Worm (Caenorhabditis elegans) whole organism, L3 larva: ENCODE measurements around the gene col-69.

Source experiments
- ZK546.5 ChIP-seq: sonication (generic microtip); optimal IDR thresholded peaks from 2 replicates; lab custom pipeline; 2017; ENCODE audit warnings: missing biosample characterization, missing genetic modification characterization
- ama-1 ChIP-seq: fragments of 150-350 bp; optimal IDR thresholded peaks from 2 replicates; lab custom pipeline; 2018
- ceh-28 ChIP-seq: fragments of 150-350 bp; optimal IDR thresholded peaks from 2 replicates; lab custom pipeline; 2014; ENCODE audit warnings: missing biosample characterization, missing genetic modification reagents, missing genetic modification characterization
- ceh-9 ChIP-seq: sonication (generic microtip); optimal IDR thresholded peaks from 2 replicates; lab custom pipeline; 2018; ENCODE audit warnings: missing biosample characterization, missing genetic modification characterization
- daf-12 ChIP-seq: fragments of 150-350 bp; optimal IDR thresholded peaks from 2 replicates; lab custom pipeline; 2014; ENCODE audit warnings: missing biosample characterization, missing genetic modification reagents, missing genetic modification characterization
- egl-5 ChIP-seq: fragments of 150-350 bp; optimal IDR thresholded peaks from 2 replicates; lab custom pipeline; 2017; ENCODE audit warnings: missing biosample characterization, missing genetic modification reagents, missing genetic modification characterization, inconsistent platforms
- elt-1 ChIP-seq: fragments of 150-350 bp; optimal IDR thresholded peaks from 2 replicates; lab custom pipeline; 2014; ENCODE audit warnings: missing biosample characterization, missing genetic modification characterization
- elt-2 ChIP-seq: sonication (generic microtip); optimal IDR thresholded peaks from 2 replicates; lab custom pipeline; 2016; ENCODE audit warnings: missing genetic modification reagents, mild to moderate bottlenecking, missing genetic modification characterization, missing compliant biosample characterization
- elt-3 ChIP-seq, 3 experiments: fragments of 150-350 bp in 1 of 3; sonication (generic microtip) in 2 of 3; optimal IDR thresholded peaks; 2 replicates in 2 of 3; 4 replicates in 1 of 3; lab custom pipeline; 2014 to 2017; ENCODE audit warnings: missing biosample characterization in 3 of 3, missing genetic modification characterization in 3 of 3
- eor-1 ChIP-seq, 2 experiments: fragments of 150-350 bp; optimal IDR thresholded peaks; 2 replicates each; lab custom pipeline; 2014 to 2018; ENCODE audit warnings: missing biosample characterization in 2 of 2, missing genetic modification characterization in 2 of 2
- fkh-10 ChIP-seq: sonication (generic microtip); optimal IDR thresholded peaks from 2 replicates; lab custom pipeline; 2017; ENCODE audit warnings: missing biosample characterization, missing genetic modification reagents, missing genetic modification characterization
- fkh-2 ChIP-seq: fragments of 150-350 bp; optimal IDR thresholded peaks from 2 replicates; lab custom pipeline; 2014; ENCODE audit warnings: missing biosample characterization, missing genetic modification reagents, missing genetic modification characterization
- fos-1 ChIP-seq: fragments of 150-350 bp; optimal IDR thresholded peaks from 2 replicates; lab custom pipeline; 2014; ENCODE audit warnings: missing biosample characterization, missing genetic modification characterization
- hmg-11 ChIP-seq: sonication (generic microtip); optimal IDR thresholded peaks from 2 replicates; lab custom pipeline; 2016; ENCODE audit warnings: missing genetic modification characterization, missing compliant biosample characterization
- jun-1 ChIP-seq: fragments of 150-350 bp; optimal IDR thresholded peaks from 2 replicates; lab custom pipeline; 2014; ENCODE audit warnings: missing biosample characterization, missing genetic modification reagents, missing genetic modification characterization
- lin-15B ChIP-seq: fragments of 150-350 bp; optimal IDR thresholded peaks from 2 replicates; lab custom pipeline; 2014; ENCODE audit warnings: missing biosample characterization, missing genetic modification characterization
- lin-39 ChIP-seq: fragments of 150-350 bp; optimal IDR thresholded peaks from 2 replicates; lab custom pipeline; 2018; ENCODE audit warnings: missing biosample characterization, missing genetic modification reagents, missing genetic modification characterization
- lsy-12 ChIP-seq: sonication (generic microtip); optimal IDR thresholded peaks from 2 replicates; lab custom pipeline; 2016; ENCODE audit warnings: mild to moderate bottlenecking, missing genetic modification characterization, missing compliant biosample characterization
- mdl-1 ChIP-seq: fragments of 150-350 bp; optimal IDR thresholded peaks from 2 replicates; lab custom pipeline; 2014; ENCODE audit warnings: missing biosample characterization, missing genetic modification characterization
- mml-1 ChIP-seq: fragments of 150-350 bp; sonication (generic microtip); optimal IDR thresholded peaks from 3 replicates; lab custom pipeline; 2014; ENCODE audit warnings: missing biosample characterization, missing genetic modification characterization
- nfya-1 ChIP-seq: sonication (generic microtip); optimal IDR thresholded peaks from 2 replicates; lab custom pipeline; 2017; ENCODE audit warnings: missing genetic modification characterization, mild to moderate bottlenecking, missing compliant biosample characterization, antibody characterized with exemption, moderate library complexity; ENCODE audit not compliant: insufficient read depth
- nhr-11 ChIP-seq: fragments of 150-350 bp; optimal IDR thresholded peaks from 2 replicates; lab custom pipeline; 2014; ENCODE audit warnings: missing biosample characterization, missing genetic modification characterization
- nhr-23 ChIP-seq: fragments of 150-350 bp; optimal IDR thresholded peaks from 2 replicates; lab custom pipeline; 2014; ENCODE audit warnings: missing biosample characterization, missing genetic modification reagents, missing genetic modification characterization
- nhr-25 ChIP-seq: sonication (generic microtip); optimal IDR thresholded peaks from 2 replicates; lab custom pipeline; 2017; ENCODE audit warnings: missing biosample characterization, missing genetic modification characterization
- nhr-28 ChIP-seq: fragments of 150-350 bp; optimal IDR thresholded peaks from 2 replicates; lab custom pipeline; 2014; ENCODE audit warnings: missing biosample characterization, missing genetic modification characterization
- nhr-43 ChIP-seq: sonication (generic microtip); optimal IDR thresholded peaks from 2 replicates; lab custom pipeline; 2016; ENCODE audit warnings: mild to moderate bottlenecking, missing genetic modification characterization, missing compliant biosample characterization; ENCODE audit not compliant: poor library complexity, severe bottlenecking
- nhr-76 ChIP-seq: fragments of 150-350 bp; sonication (generic microtip); optimal IDR thresholded peaks from 5 replicates; lab custom pipeline; 2014; ENCODE audit warnings: missing biosample characterization, missing genetic modification characterization
- pha-4 ChIP-seq: fragments of 150-350 bp; optimal IDR thresholded peaks from 2 replicates; lab custom pipeline; 2014; ENCODE audit warnings: missing biosample characterization, missing genetic modification reagents, missing genetic modification characterization
- pqm-1 ChIP-seq: fragments of 150-350 bp; optimal IDR thresholded peaks from 2 replicates; lab custom pipeline; 2017; ENCODE audit warnings: missing biosample characterization, missing genetic modification characterization, inconsistent platforms
- sea-2 ChIP-seq: fragments of 150-350 bp; sonication (generic microtip); optimal IDR thresholded peaks from 4 replicates; lab custom pipeline; 2014; ENCODE audit warnings: missing biosample characterization, missing genetic modification reagents, missing genetic modification characterization
- skn-1 ChIP-seq: fragments of 150-350 bp; optimal IDR thresholded peaks from 2 replicates; lab custom pipeline; 2014; ENCODE audit warnings: missing biosample characterization, missing genetic modification characterization
- ztf-11 ChIP-seq: fragments of 150-350 bp; optimal IDR thresholded peaks from 2 replicates; lab custom pipeline; 2014; ENCODE audit warnings: missing biosample characterization, missing genetic modification characterization
- ztf-4 ChIP-seq: fragments of 150-350 bp; optimal IDR thresholded peaks from 2 replicates; lab custom pipeline; 2014; ENCODE audit warnings: missing biosample characterization, missing genetic modification characterization

Gene col-69

ce11 chrII:341282-341681 lies 35.7 kb upstream of the col-69 start:
- TF ChIP-seq ztf-4 (tag; lab: Kevin White, UChicago) (no peak), nfya-1 (tag; lab: Kevin White, UChicago) (peak; percentile 97), egl-5 (tag; lab: Kevin White, UChicago) (no peak), lin-39 (tag; lab: Kevin White, UChicago) (no peak)
- TF ChIP-seq, all 47 proteins: peak for 1

DNA sequence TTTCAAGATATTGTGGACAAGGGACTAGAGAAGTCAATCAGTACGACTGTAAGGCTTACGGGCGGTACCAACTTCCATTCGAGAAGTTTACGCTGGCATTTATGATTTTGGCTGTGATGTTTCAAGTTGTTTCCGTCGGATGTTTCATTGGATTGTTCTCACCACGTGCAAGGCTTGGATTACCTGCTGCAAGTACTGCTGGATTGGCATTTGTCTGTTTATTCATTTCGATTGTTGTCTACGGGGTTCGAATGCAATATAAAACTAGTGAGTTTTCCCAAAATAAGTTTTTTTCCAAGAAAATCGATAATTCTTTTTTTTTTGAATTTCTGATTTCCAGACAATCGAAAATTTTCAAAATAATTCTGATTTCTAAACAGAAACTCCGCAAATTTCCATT lies 35.2 kb upstream of the col-69 start:
- TF ChIP-seq jun-1 (tag; lab: Kevin White, UChicago) (no peak), daf-12 (tag; lab: Kevin White, UChicago) (no peak), egl-5 (tag; lab: Kevin White, UChicago) (no peak), lin-39 (tag; lab: Kevin White, UChicago) (no peak), pqm-1 (no peak), nfya-1 (tag; lab: Kevin White, UChicago) (no peak), mdl-1 (tag; lab: Kevin White, UChicago) (no peak), nhr-11 (no peak), fkh-10 (GFP tag; lab: Kevin White, UChicago) (no peak), hmg-11 (tag; lab: Kevin White, UChicago) (no peak), lsy-12 (tag; lab: Kevin White, UChicago) (no peak), elt-3 (tag; optimal IDR thresholded peaks at IDR 0.05; lab: Kevin White, UChicago) (no peak), ceh-28 (tag; lab: Kevin White, UChicago) (no peak), elt-2 (tag; lab: Kevin White, UChicago) (no peak), elt-1 (tag; lab: Kevin White, UChicago) (no peak)

DNA sequence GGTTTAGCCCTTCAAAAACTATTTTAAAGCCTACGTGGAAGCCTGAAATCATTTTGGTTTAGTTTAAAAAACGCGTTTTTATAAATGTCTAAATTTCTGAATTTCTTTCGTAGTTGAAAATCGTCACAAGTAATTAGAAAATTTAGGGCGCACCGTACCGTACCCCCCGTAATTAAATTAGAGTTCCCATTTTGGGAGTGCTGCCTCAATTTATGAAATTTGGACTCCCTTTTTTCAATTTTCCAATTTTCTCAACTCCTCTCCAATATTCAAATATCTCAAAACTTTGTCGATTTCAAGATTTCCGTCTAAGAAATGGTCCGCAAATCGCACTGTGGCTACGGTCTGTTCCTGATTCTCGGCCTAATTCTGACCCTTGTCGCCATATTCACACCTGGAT lies 34.7 kb upstream of the col-69 start, which contains the start of gene clc-31:
Gene clc-31, plus strand, starts transcription at position 301 of the 400 bp plus-strand sequence.
- TF ChIP-seq ceh-28 (tag; lab: Kevin White, UChicago) (no peak), pqm-1 (no peak), nhr-76 (tag; lab: Kevin White, UChicago) (no peak), mml-1 (no peak), skn-1 (tag; lab: Kevin White, UChicago) (no peak), nhr-43 (no peak), ceh-9 (tag; lab: Kevin White, UChicago) (no peak), ztf-4 (tag; lab: Kevin White, UChicago) (no peak), pha-4 (tag; lab: Kevin White, UChicago) (no peak), ama-1 (lab: Kevin White, UChicago) (no peak), hmg-11 (tag; lab: Kevin White, UChicago) (no peak), nhr-25 (tag; lab: Kevin White, UChicago) (no peak)
- TF ChIP-seq, all 47 proteins: peak for 0

DNA sequence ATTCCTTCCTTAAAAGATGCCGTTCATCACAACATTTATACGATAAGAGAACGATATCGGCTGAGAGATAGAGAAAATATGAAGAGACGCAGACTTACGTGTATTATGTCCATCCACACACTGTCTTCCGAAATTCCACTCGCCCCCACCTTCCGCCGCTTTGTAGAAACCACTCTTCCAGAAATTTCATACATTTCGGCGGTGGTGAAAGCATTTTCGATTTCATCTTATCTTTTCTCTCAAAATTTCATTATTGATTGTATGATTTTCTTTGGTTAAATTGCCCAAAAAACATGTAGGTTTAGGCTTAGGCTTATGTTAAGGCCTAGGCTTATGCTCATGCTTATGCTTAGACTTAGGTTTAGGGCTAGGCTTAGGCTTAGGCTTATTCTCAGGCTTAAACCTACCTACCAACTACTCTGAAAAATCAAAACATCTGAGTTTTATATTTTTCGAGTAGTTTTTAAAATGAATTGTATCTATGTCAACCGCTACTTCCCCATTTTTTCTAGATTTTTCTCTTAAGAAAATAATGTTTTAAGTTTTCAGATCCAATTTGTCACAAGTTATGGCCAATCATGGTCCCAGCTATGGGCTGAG lies 31.8 kb upstream of the col-69 start, which contains the start of gene cpn-2:
Gene cpn-2, plus strand, starts transcription at position 550 of the 600 bp plus-strand sequence.
- TF ChIP-seq skn-1 (tag; lab: Kevin White, UChicago) (no peak), ztf-11 (tag; lab: Kevin White, UChicago) (no peak), nhr-76 (tag; lab: Kevin White, UChicago) (no peak), daf-12 (tag; lab: Kevin White, UChicago) (no peak), ceh-9 (tag; lab: Kevin White, UChicago) (no peak), sea-2 (GFP tag; lab: Kevin White, UChicago) (no peak)

ce11 chrII:334828-335227 lies 29.3 kb upstream of the col-69 start:
- TF ChIP-seq nhr-28 (tag; lab: Kevin White, UChicago): no peak
- TF ChIP-seq lin-15B: no peak
- TF ChIP-seq elt-1 (tag; lab: Kevin White, UChicago): no peak
- no peak for TF ChIP-seq skn-1 (tag; lab: Kevin White, UChicago)

DNA sequence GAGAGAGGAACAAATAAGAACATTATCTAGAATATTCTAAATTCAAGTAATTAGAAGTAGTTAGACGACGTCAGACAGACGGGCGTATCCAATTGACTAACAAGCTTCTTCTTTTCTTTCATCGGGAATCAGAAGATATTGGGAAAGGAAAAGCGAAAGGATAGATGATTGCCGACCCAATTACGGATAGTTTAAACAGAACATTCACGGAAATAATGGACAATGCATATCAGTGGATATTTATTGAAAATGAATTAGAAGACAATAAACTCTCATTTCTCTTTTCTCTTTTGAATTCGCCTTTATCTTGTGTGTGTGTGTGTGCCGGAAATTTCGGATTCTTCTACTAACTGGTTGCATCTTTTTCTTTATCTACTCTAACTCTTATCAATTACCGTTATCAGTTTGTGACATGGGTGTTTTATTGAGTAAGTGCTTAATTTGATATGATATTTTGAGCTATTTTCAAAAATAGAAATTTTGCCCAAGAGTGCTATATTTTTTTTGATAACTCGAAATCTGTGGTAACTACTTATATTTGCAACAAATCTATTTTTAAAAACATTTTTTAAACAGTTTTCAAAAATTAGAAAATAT lies 28.4 kb upstream of the col-69 start:
- TF ChIP-seq nhr-43 (no peak), ZK546.5 (tag; lab: Kevin White, UChicago) (no peak), fos-1 (tag; lab: Kevin White, UChicago) (no peak), eor-1 (tag; optimal IDR thresholded peaks at IDR 0.05; lab: Kevin White, UChicago) (no peak), nhr-25 (tag; lab: Kevin White, UChicago) (no peak), nhr-23 (tag; lab: Kevin White, UChicago) (peak; percentile 15), elt-2 (tag; lab: Kevin White, UChicago) (peak; percentile 34), fkh-2 (tag; lab: Kevin White, UChicago) (no peak)
